Fruit fly (Drosophila melanogaster): ENCODE data around the gene PIG-P.
A peak's percentile ranks its signal among the peaks of the same experiment; 100 is the strongest.

Gene PIG-P

dm6 chr3R:26105924-26106494 lies 48.0 kb upstream of the PIG-P start (continued):
- TF ChIP-seq CG13624 (GFP tag; optimal IDR thresholded peaks at IDR 0.05) (no peak), CG5180 (GFP tag; optimal IDR thresholded peaks at IDR 0.05) (no peak), zfh1 (GFP tag; IDR thresholded peaks at IDR 0.05) (peak; percentile 65), CG10366 (GFP tag; IDR thresholded peaks at IDR 0.05) (peak; percentile 83), scrt (GFP tag; optimal IDR thresholded peaks at IDR 0.05) (peak; percentile 60), CG17802 (tag; optimal IDR thresholded peaks at IDR 0.05) (no peak), CG9609 (GFP tag; optimal IDR thresholded peaks at IDR 0.05) (no peak), chif (GFP tag; optimal IDR thresholded peaks at IDR 0.05) (no peak), CG6854 (GFP tag; optimal IDR thresholded peaks at IDR 0.05) (peak; percentile 65), CG9932 (GFP tag; IDR thresholded peaks at IDR 0.05) (peak; percentile 72), sens (GFP tag) (peak; percentile 30), bsh (GFP tag; optimal IDR thresholded peaks at IDR 0.05) (no peak), MTF-1 (GFP tag; optimal IDR thresholded peaks at IDR 0.05; ENCODE audit: borderline replicate concordance) (peak; percentile 17), Dip2 (GFP tag; IDR thresholded peaks at IDR 0.05) (no peak), CG11085 (GFP tag; IDR thresholded peaks at IDR 0.05) (0 out of 2 replicates have a peak, but pooled peaks have one; percentile 29), CG32772 (GFP tag; IDR thresholded peaks at IDR 0.05) (peak; percentile 86), inv (GFP tag; IDR thresholded peaks at IDR 0.05; ENCODE audit: partially characterized antibody) (no peak), CG42726 (GFP tag; IDR thresholded peaks at IDR 0.05; ENCODE audit: partially characterized antibody) (no peak), pzg (GFP tag; optimal IDR thresholded peaks at IDR 0.05) (no peak), CG16779 (GFP tag; IDR thresholded peaks at IDR 0.05) (no peak), Nf-YA (GFP tag; IDR thresholded peaks at IDR 0.05) (peak; percentile 67), Nf-YC (tag; optimal IDR thresholded peaks at IDR 0.05) (no peak), NfI (GFP tag; optimal IDR thresholded peaks at IDR 0.05) (peak; percentile 45), CG6765 (GFP tag; optimal IDR thresholded peaks at IDR 0.05) (peak; percentile 73), CG1602 (GFP tag; optimal IDR thresholded peaks at IDR 0.05) (no peak), lilli (GFP tag; optimal IDR thresholded peaks at IDR 0.05) (peak; percentile 32), dm (GFP tag; optimal IDR thresholded peaks at IDR 0.05) (no peak), CG16815 (GFP tag; optimal IDR thresholded peaks at IDR 0.05) (no peak), CG8359 (GFP tag; optimal IDR thresholded peaks at IDR 0.05; ENCODE audit: borderline replicate concordance) (no peak), Camta (GFP tag; optimal IDR thresholded peaks at IDR 0.05) (no peak), mirr (GFP tag; optimal IDR thresholded peaks at IDR 0.05) (no peak), dmrt11E (tag; optimal IDR thresholded peaks at IDR 0.05) (no peak), Fer1 (GFP tag; optimal IDR thresholded peaks at IDR 0.05) (peak; percentile 89), CG34422 (GFP tag; IDR thresholded peaks at IDR 0.05) (peak; percentile 80), pb (GFP tag; optimal IDR thresholded peaks at IDR 0.05) (no peak), ind (GFP tag; optimal IDR thresholded peaks at IDR 0.05) (peak; percentile 74), CG10147 (GFP tag; optimal IDR thresholded peaks at IDR 0.05) (peak; percentile 69), CG15514 (GFP tag; optimal IDR thresholded peaks at IDR 0.05) (peak; percentile 55), CG14014 (GFP tag; IDR thresholded peaks at IDR 0.05) (peak; percentile 72), CG12744 (GFP tag; optimal IDR thresholded peaks at IDR 0.05) (no peak), CG11723 (GFP tag; optimal IDR thresholded peaks at IDR 0.05) (no peak), CG4730 (GFP tag; IDR thresholded peaks at IDR 0.05) (peak; percentile 62), CG17612 (GFP tag; IDR thresholded peaks at IDR 0.05) (peak; percentile 58; the same call in 1 of the 2 replicates), sug (tag; optimal IDR thresholded peaks at IDR 0.05) (no peak), ems (GFP tag; optimal IDR thresholded peaks at IDR 0.05) (no peak), CG10267 (tag; optimal IDR thresholded peaks at IDR 0.05) (peak; percentile 2), CG12104 (GFP tag; optimal IDR thresholded peaks at IDR 0.05) (no peak), kay (GFP tag; optimal IDR thresholded peaks at IDR 0.05) (no peak), ssp (GFP tag; IDR thresholded peaks at IDR 0.05) (peak; percentile 33; the same call in 1 of the 2 replicates), dpn (GFP tag; optimal IDR thresholded peaks at IDR 0.05) (peak; percentile 13 to 46)

Measured in whole organism, embryonic.